Fruit fly (Drosophila melanogaster) S2 (cell line): ENCODE results near the gene CG9356.

ENCODE experiments used
- CG8478 ChIP-seq: fragments of >200 bp; optimal IDR thresholded peaks from 2 replicates; lab custom pipeline; 2018
- CTCF ChIP-seq, 2 experiments: fragments of >200 bp; optimal IDR thresholded peaks; 2 replicates each; lab custom pipeline; 2018

DNA sequence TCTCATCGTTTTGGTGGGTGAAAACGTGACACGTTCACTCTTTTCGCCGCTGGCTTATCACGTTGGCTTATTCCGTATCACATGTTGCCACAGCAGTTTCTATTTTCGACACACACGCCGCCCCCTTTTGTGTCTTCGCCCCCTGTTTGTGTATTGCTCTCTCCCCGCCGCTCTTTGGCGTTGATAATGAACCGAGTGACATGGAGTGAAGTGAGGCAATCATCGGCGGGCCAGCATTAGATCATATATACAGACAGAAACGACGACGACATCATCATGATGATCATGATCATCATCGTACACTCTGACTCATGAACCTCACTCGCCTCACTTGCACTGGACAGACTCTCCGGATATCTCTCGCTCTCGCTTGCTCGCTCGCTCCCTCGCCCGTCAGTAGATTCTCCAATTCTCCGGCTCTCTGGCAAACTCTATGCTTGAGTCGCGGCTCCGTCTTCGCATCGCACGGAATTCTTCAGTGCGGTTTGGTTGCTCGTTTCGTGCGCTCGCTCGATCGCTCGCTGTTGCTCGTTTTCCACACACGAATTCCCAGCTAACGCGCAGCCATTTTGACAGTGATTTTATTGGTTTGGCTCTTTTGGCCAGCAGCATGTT, 32.4 kb upstream of the CG9356 start:
- TF ChIP-seq CTCF (optimal IDR thresholded peaks at IDR 0.05; lab: Kevin White, UChicago) (no peak), CG8478 (lab: Kevin White, UChicago) (no peak)
